Worm (Caenorhabditis elegans) whole organism, L2 larva: ENCODE results near the gene srh-146.
A peak's percentile ranks its signal among the peaks of the same experiment; 100 is the strongest.

Source experiments
- C34F6.9 ChIP-seq: fragments of 150-350 bp; optimal IDR thresholded peaks from 2 replicates; lab custom pipeline; 2014; ENCODE audit warnings: missing biosample characterization, missing genetic modification characterization
- F13H6.1 ChIP-seq: sonication (generic microtip); optimal IDR thresholded peaks from 2 replicates; lab custom pipeline; 2016; ENCODE audit warnings: missing genetic modification characterization, missing compliant biosample characterization
- Y55F3AM.14 ChIP-seq: fragments of 200-800 bp; sonication (Bioruptor generic); optimal IDR thresholded peaks from 2 replicates; lab custom pipeline; 2018; ENCODE audit warnings: mild to moderate bottlenecking, missing genetic modification characterization, missing compliant biosample characterization
- ZK546.5 ChIP-seq: sonication (generic microtip); optimal IDR thresholded peaks from 2 replicates; lab custom pipeline; 2017; ENCODE audit warnings: missing biosample characterization, missing genetic modification characterization
- alr-1 ChIP-seq: fragments of 150-350 bp; optimal IDR thresholded peaks from 2 replicates; lab custom pipeline; 2014; ENCODE audit warnings: missing biosample characterization, missing genetic modification characterization
- aly-2 ChIP-seq: fragments of 150-350 bp; optimal IDR thresholded peaks from 2 replicates; lab custom pipeline; 2014; ENCODE audit warnings: missing biosample characterization, missing genetic modification characterization
- ama-1 ChIP-seq: fragments of 150-350 bp; optimal IDR thresholded peaks from 2 replicates; lab custom pipeline; 2018; ENCODE audit warnings: inconsistent platforms
- blmp-1 ChIP-seq: sonication (generic microtip); optimal IDR thresholded peaks from 2 replicates; lab custom pipeline; 2017; ENCODE audit warnings: missing genetic modification characterization, mild to moderate bottlenecking, missing compliant biosample characterization, antibody characterized with exemption, moderate library complexity; ENCODE audit not compliant: insufficient read depth
- ceh-16 ChIP-seq: fragments of 150-350 bp; optimal IDR thresholded peaks from 2 replicates; lab custom pipeline; 2014; ENCODE audit warnings: missing biosample characterization, missing genetic modification characterization
- ceh-82 ChIP-seq: fragments of 150-350 bp; optimal IDR thresholded peaks from 2 replicates; lab custom pipeline; 2014; ENCODE audit warnings: missing biosample characterization, missing genetic modification characterization
- crh-2 ChIP-seq: sonication (generic microtip); optimal IDR thresholded peaks from 2 replicates; lab custom pipeline; 2017; ENCODE audit warnings: missing biosample characterization, missing genetic modification characterization
- dmd-4 ChIP-seq: sonication (generic microtip); optimal IDR thresholded peaks from 2 replicates; lab custom pipeline; 2017; ENCODE audit warnings: missing biosample characterization, missing genetic modification characterization
- egl-27 ChIP-seq: sonication (generic microtip); optimal IDR thresholded peaks from 3 replicates; lab custom pipeline; 2017; ENCODE audit warnings: missing biosample characterization, missing genetic modification reagents, missing genetic modification characterization
- elt-1 ChIP-seq: fragments of 150-350 bp; optimal IDR thresholded peaks from 2 replicates; lab custom pipeline; 2014; ENCODE audit warnings: missing biosample characterization, missing genetic modification characterization
- elt-3 ChIP-seq: sonication (generic microtip); optimal IDR thresholded peaks from 2 replicates; lab custom pipeline; 2017; ENCODE audit warnings: missing biosample characterization, missing genetic modification characterization
- fos-1 ChIP-seq: fragments of 150-350 bp; optimal IDR thresholded peaks from 2 replicates; lab custom pipeline; 2014; ENCODE audit warnings: missing biosample characterization, missing genetic modification characterization
- lin-11 ChIP-seq: fragments of 150-350 bp; sonication (generic microtip); optimal IDR thresholded peaks from 2 replicates; lab custom pipeline; 2014; ENCODE audit warnings: missing biosample characterization, missing genetic modification characterization, inconsistent platforms, mixed read lengths
- lin-13 ChIP-seq: fragments of 150-350 bp; optimal IDR thresholded peaks from 2 replicates; lab custom pipeline; 2014; ENCODE audit warnings: missing biosample characterization, missing genetic modification reagents, missing genetic modification characterization
- lsy-2 ChIP-seq, 2 experiments: fragments of 150-350 bp in 1 of 2; sonication (generic microtip) in 1 of 2; optimal IDR thresholded peaks; 2 replicates each; lab custom pipeline; 2014 to 2017; ENCODE audit warnings: missing biosample characterization in 2 of 2, missing genetic modification characterization in 2 of 2
- mab-5 ChIP-seq: fragments of 150-350 bp; optimal IDR thresholded peaks from 2 replicates; lab custom pipeline; 2014; ENCODE audit warnings: missing biosample characterization, missing genetic modification characterization
- mbf-1 ChIP-seq: sonication (generic microtip); optimal IDR thresholded peaks from 2 replicates; lab custom pipeline; 2017; ENCODE audit warnings: missing biosample characterization, missing genetic modification characterization
- mdl-1 ChIP-seq, 2 experiments: fragments of 150-350 bp in 1 of 2; sonication (generic microtip) in 1 of 2; optimal IDR thresholded peaks; 2 replicates each; lab custom pipeline; 2017; ENCODE audit warnings: missing biosample characterization in 2 of 2, missing genetic modification characterization in 2 of 2
- nhr-12 ChIP-seq: fragments of 150-350 bp; optimal IDR thresholded peaks from 2 replicates; lab custom pipeline; 2014; ENCODE audit warnings: missing biosample characterization, missing genetic modification characterization
- nhr-129 ChIP-seq: fragments of 150-350 bp; optimal IDR thresholded peaks from 2 replicates; lab custom pipeline; 2014; ENCODE audit warnings: missing biosample characterization, missing genetic modification characterization
- nhr-6 ChIP-seq: fragments of 150-350 bp; optimal IDR thresholded peaks from 2 replicates; lab custom pipeline; 2014; ENCODE audit warnings: missing biosample characterization, missing genetic modification characterization
- sem-4 ChIP-seq: fragments of 150-350 bp; optimal IDR thresholded peaks from 2 replicates; lab custom pipeline; 2014; ENCODE audit warnings: missing biosample characterization, missing genetic modification reagents, missing genetic modification characterization
- skn-1 ChIP-seq: sonication (generic microtip); optimal IDR thresholded peaks from 2 replicates; lab custom pipeline; 2017; ENCODE audit warnings: missing biosample characterization, missing genetic modification characterization
- sma-3 ChIP-seq: sonication (generic microtip); optimal IDR thresholded peaks from 2 replicates; lab custom pipeline; 2016; ENCODE audit warnings: missing genetic modification reagents, missing genetic modification characterization, missing compliant biosample characterization
- sma-9 ChIP-seq, 2 experiments: fragments of 150-350 bp in 1 of 2; sonication (generic microtip) in 1 of 2; optimal IDR thresholded peaks; 2 replicates each; lab custom pipeline; 2014 to 2016; ENCODE audit warnings: missing genetic modification characterization in 2 of 2, mild to moderate bottlenecking in 1 of 2, missing biosample characterization in 1 of 2, missing compliant biosample characterization in 1 of 2, missing genetic modification reagents in 1 of 2, moderate library complexity in 1 of 2
- snpc-4 ChIP-seq: fragments of 150-350 bp; optimal IDR thresholded peaks from 2 replicates; lab custom pipeline; 2014; ENCODE audit warnings: missing biosample characterization, missing genetic modification characterization
- unc-55 ChIP-seq: fragments of 150-350 bp; sonication (generic microtip); optimal IDR thresholded peaks from 3 replicates; lab custom pipeline; 2014; ENCODE audit warnings: missing biosample characterization, missing genetic modification reagents, missing genetic modification characterization
- unc-62 ChIP-seq: fragments of 150-350 bp; optimal IDR thresholded peaks from 2 replicates; lab custom pipeline; 2014; ENCODE audit warnings: missing biosample characterization, missing genetic modification reagents, missing genetic modification characterization
- zag-1 ChIP-seq: fragments of 150-350 bp; optimal IDR thresholded peaks from 2 replicates; lab custom pipeline; 2014; ENCODE audit warnings: missing biosample characterization, missing genetic modification characterization

Gene srh-146

ce11 chrV:2888265-2888664, 25.8 kb upstream of the srh-146 start:
- TF ChIP-seq nhr-6 (tag; lab: Kevin White, UChicago) = no peak
- no peak for TF ChIP-seq skn-1
- TF ChIP-seq unc-62 = no peak
- TF ChIP-seq unc-55 (GFP tag; lab: Kevin White, UChicago) = no peak
- no peak for TF ChIP-seq ceh-16 (tag; lab: Kevin White, UChicago)
- TF ChIP-seq aly-2 (tag; lab: Kevin White, UChicago) = no peak
- TF ChIP-seq dmd-4 (tag; lab: Kevin White, UChicago) = no peak
- no peak for TF ChIP-seq mab-5 (tag; lab: Kevin White, UChicago)
- no peak for TF ChIP-seq mbf-1 (tag; lab: Kevin White, UChicago)
- no peak for TF ChIP-seq snpc-4 (tag; lab: Kevin White, UChicago)
- no peak for TF ChIP-seq blmp-1
- no peak for TF ChIP-seq ama-1 (lab: Kevin White, UChicago)
- TF ChIP-seq ceh-82 (tag; lab: Kevin White, UChicago) = no peak
- TF ChIP-seq zag-1 (tag; lab: Kevin White, UChicago) = no peak
- TF ChIP-seq lsy-2 (tag; optimal IDR thresholded peaks at IDR 0.05; lab: Kevin White, UChicago) = no peak
- no peak for TF ChIP-seq fos-1 (tag; lab: Kevin White, UChicago)
- no peak for TF ChIP-seq lin-11 (tag; lab: Kevin White, UChicago)
- TF ChIP-seq, all 48 proteins: peak for 0

DNA sequence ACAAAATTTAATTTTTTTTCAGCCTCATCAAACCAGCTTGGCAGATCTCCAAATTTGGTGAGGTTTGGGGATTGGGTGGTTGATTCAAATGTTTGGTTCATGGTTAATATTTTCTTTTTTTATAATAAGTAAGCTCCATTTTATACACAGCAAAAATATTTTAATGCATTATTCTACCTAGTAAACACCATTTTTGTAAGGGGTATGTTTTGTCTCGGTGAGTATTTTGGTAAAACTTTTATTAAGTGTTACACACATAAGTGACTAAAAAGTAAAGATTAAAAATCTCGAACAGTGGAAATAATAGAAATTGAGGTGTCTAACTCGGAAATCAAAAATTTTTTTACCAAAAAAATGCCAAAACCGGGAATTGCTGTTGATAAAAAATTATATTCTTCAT, 25.4 kb upstream of the srh-146 start, which contains the start of gene srw-4:
Gene srw-4, minus strand, starts transcription at position 101 of the 400 bp plus-strand sequence.
- no peak for TF ChIP-seq skn-1
- TF ChIP-seq snpc-4 (tag; lab: Kevin White, UChicago) = no peak
- no peak for TF ChIP-seq elt-3 (tag; lab: Kevin White, UChicago)
- no peak for TF ChIP-seq lin-13
- TF ChIP-seq nhr-6 (tag; lab: Kevin White, UChicago) = no peak
- no peak for TF ChIP-seq ZK546.5 (tag; lab: Kevin White, UChicago)
- no peak for TF ChIP-seq crh-2 (tag; lab: Kevin White, UChicago)

DNA sequence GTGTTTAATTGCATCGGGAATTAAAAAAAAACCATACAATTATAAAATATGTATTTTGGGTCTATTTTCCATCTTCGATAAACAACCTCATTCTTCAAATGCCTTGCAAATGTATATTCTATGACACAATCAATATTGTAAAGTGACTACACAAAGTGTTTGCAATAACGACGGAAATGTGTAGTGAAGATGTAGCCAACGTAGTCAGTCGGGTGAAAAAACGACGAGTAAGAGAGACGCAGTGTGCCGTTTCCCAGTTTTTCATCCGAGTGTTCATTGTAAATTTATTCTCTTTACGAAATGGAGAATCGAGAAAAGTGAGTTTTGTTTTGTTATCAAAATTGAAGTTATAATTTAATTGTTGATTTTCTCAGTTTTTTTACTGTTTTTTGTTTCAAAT, 22.1 kb upstream of the srh-146 start, which contains the start of gene F37B4.15:
Gene F37B4.15, plus strand, starts transcription at position 301 of the 400 bp plus-strand sequence.
- TF ChIP-seq alr-1 (tag; lab: Kevin White, UChicago) = no peak
- TF ChIP-seq elt-1 = no peak
- no peak for TF ChIP-seq mdl-1 (tag; optimal IDR thresholded peaks at IDR 0.05; lab: Kevin White, UChicago)
- no peak for TF ChIP-seq dmd-4 (tag; lab: Kevin White, UChicago)
- no peak for TF ChIP-seq fos-1 (tag; lab: Kevin White, UChicago)
- TF ChIP-seq elt-3 (tag; lab: Kevin White, UChicago) = no peak
- no peak for TF ChIP-seq sem-4
- no peak for TF ChIP-seq ZK546.5 (tag; lab: Kevin White, UChicago)
- no peak for TF ChIP-seq nhr-12 (tag; lab: Kevin White, UChicago)

ce11 chrV:2892976-2893375, 21.1 kb upstream of the srh-146 start, which contains the start of gene srh-127:
TSS of gene srh-127 (plus strand) at chrV:2893276.
- TF ChIP-seq blmp-1 (no peak), aly-2 (tag; lab: Kevin White, UChicago) (no peak), mbf-1 (tag; lab: Kevin White, UChicago) (no peak), lin-11 (tag; lab: Kevin White, UChicago) (no peak), skn-1 (no peak), egl-27 (tag; lab: Kevin White, UChicago) (no peak)

ce11 chrV:2896198-2896660, 17.8 kb upstream of the srh-146 start, which contains the start of gene pals-32:
TSS of gene pals-32 (plus strand) at chrV:2896610.
- TF ChIP-seq mdl-1 (tag; optimal IDR thresholded peaks at IDR 0.05; lab: Kevin White, UChicago) = no peak
- peak; percentile 57 for TF ChIP-seq fos-1 (tag; lab: Kevin White, UChicago)

DNA sequence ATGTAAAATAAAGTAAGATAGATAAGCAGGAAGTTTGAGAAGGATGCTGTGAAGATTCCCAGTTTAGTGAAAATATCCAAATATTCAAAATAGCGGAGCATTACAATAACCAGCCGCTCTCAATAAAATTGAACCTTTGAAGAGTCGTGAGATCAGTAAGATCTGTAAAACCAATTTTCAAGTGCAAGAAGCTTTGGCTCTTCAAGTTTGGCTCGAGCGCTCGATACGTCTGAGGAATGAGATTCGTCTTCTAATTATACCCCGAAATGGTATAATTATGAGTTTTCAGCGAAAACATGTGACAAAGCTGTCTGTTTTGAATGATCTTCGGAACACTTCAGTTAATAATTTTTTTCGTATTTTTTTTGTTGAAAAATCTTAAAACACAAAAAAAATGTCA, 14.2 kb upstream of the srh-146 start, which contains the start of gene str-46:
Gene str-46, minus strand, starts transcription at position 101 of the 400 bp plus-strand sequence.
- TF ChIP-seq sem-4 (no peak), F13H6.1 (tag; lab: Kevin White, UChicago) (no peak), lin-13 (no peak), C34F6.9 (tag; lab: Kevin White, UChicago) (no peak), skn-1 (no peak), ZK546.5 (tag; lab: Kevin White, UChicago) (no peak), mab-5 (tag; lab: Kevin White, UChicago) (no peak), nhr-129 (no peak), Y55F3AM.14 (GFP tag; lab: Kevin White, UChicago) (no peak), ceh-16 (tag; lab: Kevin White, UChicago) (no peak), aly-2 (tag; lab: Kevin White, UChicago) (no peak), ama-1 (lab: Kevin White, UChicago) (no peak), sma-9 (GFP tag; optimal IDR thresholded peaks at IDR 0.05; lab: Kevin White, UChicago) (no peak), sma-9 (tag; optimal IDR thresholded peaks at IDR 0.05; lab: Kevin White, UChicago) (no peak), ceh-82 (tag; lab: Kevin White, UChicago) (no peak), nhr-12 (tag; lab: Kevin White, UChicago) (no peak), sma-3 (GFP tag; lab: Kevin White, UChicago) (no peak)
